Fruit fly (Drosophila melanogaster): ENCODE results near the gene CG9636.

Gene CG9636

DNA sequence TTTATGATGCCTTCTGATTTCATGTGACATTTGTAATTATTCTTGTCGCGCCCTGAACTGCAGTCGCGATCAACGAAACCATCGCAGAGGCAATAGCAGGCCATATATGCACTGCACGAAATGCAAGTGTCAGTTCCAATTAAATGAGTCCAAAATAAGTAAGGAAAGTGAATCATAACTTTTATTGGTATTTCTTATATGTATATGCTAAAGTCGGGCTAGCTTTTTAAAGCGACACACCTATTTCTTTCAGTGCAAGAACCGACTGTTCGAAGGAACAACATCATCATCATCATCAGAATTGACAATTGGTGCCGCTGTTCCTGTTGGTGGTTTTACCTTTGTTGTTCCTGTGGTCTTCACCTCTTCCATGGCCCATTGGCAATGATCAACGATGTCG is 46.5 kb downstream of the CG9636 start (continued):
- TF ChIP-seq CG16779 (GFP tag; IDR thresholded peaks at IDR 0.05), result no peak
- no peak for TF ChIP-seq CG2678 (tag; optimal IDR thresholded peaks at IDR 0.05)
- TF ChIP-seq eyg (GFP tag; optimal IDR thresholded peaks at IDR 0.05), result no peak

DNA sequence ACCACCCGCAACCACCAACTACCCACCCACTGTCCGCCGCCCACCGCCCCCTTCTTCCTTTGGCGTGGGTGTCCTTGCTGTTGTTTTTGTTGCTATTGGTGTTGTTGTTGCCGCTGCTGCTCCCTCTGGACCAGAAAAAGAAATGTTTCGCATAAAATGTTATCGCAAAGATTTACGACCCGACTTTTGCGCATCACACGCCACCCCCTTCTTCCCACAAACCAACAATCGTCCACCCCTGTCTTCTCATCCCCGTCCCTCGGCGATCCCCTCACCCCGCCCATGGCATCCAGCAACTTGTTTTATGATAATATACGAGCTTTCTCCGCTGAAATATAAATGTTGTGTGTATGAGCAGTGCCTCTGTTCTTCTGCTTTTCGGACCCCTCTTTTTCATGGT is 48.5 kb downstream of the CG9636 start:
- 0 out of 3 replicates have a peak, but pooled peaks have one; percentile 33 for TF ChIP-seq CG11456 (GFP tag; IDR thresholded peaks at IDR 0.05)
- no peak for TF ChIP-seq zen (tag; optimal IDR thresholded peaks at IDR 0.05)
- TF ChIP-seq Hmx (GFP tag; optimal IDR thresholded peaks at IDR 0.05), result no peak
- TF ChIP-seq h (optimal IDR thresholded peaks at IDR 0.05), result no peak
- no peak for TF ChIP-seq nerfin-2 (GFP tag; IDR thresholded peaks at IDR 0.05; ENCODE audit: partially characterized antibody)
- TF ChIP-seq Gug (GFP tag; IDR thresholded peaks at IDR 0.05), result no peak
- no peak for TF ChIP-seq CG7745 (tag; optimal IDR thresholded peaks at IDR 0.05)
- peak; percentile 68 for TF ChIP-seq abd-A (tag; optimal IDR thresholded peaks at IDR 0.05)
- TF ChIP-seq grn (GFP tag; optimal IDR thresholded peaks at IDR 0.05), result peak; percentile 6
- TF ChIP-seq TFAM (GFP tag; optimal IDR thresholded peaks at IDR 0.05), result no peak
- TF ChIP-seq maf-S (GFP tag; optimal IDR thresholded peaks at IDR 0.05), result no peak
- TF ChIP-seq MBD-R2 (GFP tag; IDR thresholded peaks at IDR 0.05), result no peak
- no peak for TF ChIP-seq kah (GFP tag; optimal IDR thresholded peaks at IDR 0.05)
- no peak for TF ChIP-seq zfh2 (GFP tag; optimal IDR thresholded peaks at IDR 0.05)
- TF ChIP-seq Fer1 (GFP tag; optimal IDR thresholded peaks at IDR 0.05), result no peak
- peak; percentile 15 for TF ChIP-seq Nf-YB (GFP tag; optimal IDR thresholded peaks at IDR 0.05)
- no peak for TF ChIP-seq CG15269 (tag; optimal IDR thresholded peaks at IDR 0.05)
- no peak for TF ChIP-seq corto (GFP tag; optimal IDR thresholded peaks at IDR 0.05)
- TF ChIP-seq CG7963 (GFP tag; IDR thresholded peaks at IDR 0.05; ENCODE audit: partially characterized antibody), result no peak
- TF ChIP-seq crol (GFP tag; IDR thresholded peaks at IDR 0.05), result peak; percentile 82
- no peak for TF ChIP-seq sens-2 (GFP tag; IDR thresholded peaks at IDR 0.05)
- no peak for TF ChIP-seq CG34376 (GFP tag; optimal IDR thresholded peaks at IDR 0.05)
- TF ChIP-seq Nf-YC (tag; optimal IDR thresholded peaks at IDR 0.05), result peak; percentile 47

DNA sequence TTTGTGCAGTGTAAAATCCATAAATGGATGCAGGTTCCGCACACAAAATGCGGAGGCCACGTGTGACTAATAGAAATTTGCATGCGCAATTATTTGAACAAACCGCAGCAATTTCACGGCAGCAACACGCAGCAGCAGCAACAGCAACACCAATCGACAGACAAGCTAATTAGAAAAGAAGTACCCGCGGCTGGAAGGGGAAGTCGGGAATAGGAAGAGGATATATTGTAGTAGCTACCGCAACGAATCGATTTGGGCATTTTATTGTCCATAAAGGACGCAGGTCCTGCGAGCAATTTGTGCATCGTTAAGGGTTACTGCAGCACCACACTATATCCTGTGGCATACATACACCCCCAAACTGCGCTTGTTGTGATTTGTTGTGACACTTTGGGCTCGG is 50.5 kb downstream of the CG9636 start:
- TF ChIP-seq CG13894 (tag; optimal IDR thresholded peaks at IDR 0.05) (no peak), HLHmδ (GFP tag; optimal IDR thresholded peaks at IDR 0.05) (no peak), CG16813 (GFP tag; IDR thresholded peaks at IDR 0.05; ENCODE audit: partially characterized antibody) (peak; percentile 11; the same call in 1 of the 3 replicates), dpn (GFP tag; optimal IDR thresholded peaks at IDR 0.05) (no peak), cad (GFP tag; optimal IDR thresholded peaks at IDR 0.05) (peak; percentile 64), Asciz (GFP tag; optimal IDR thresholded peaks at IDR 0.05) (no peak), CG3281 (GFP tag; optimal IDR thresholded peaks at IDR 0.05) (no peak), CG14667 (GFP tag; IDR thresholded peaks at IDR 0.05) (no peak), gsb-n (tag; optimal IDR thresholded peaks at IDR 0.05) (peak; percentile 79), zen (tag; optimal IDR thresholded peaks at IDR 0.05) (peak; percentile 73), CG6854 (GFP tag; optimal IDR thresholded peaks at IDR 0.05) (no peak), prd (optimal IDR thresholded peaks at IDR 0.05) (no peak), prd (GFP tag; IDR thresholded peaks at IDR 0.05) (peak; percentile 42; the same call in 1 of the 3 replicates), H2.0 (GFP tag; IDR thresholded peaks at IDR 0.05) (no peak)

All from whole organism, embryonic.